Worm (Caenorhabditis elegans): ENCODE results near the gene T19C9.10.

- no peak for TF ChIP-seq pha-4 (tag; optimal IDR thresholded peaks at IDR 0.05)
- no peak for TF ChIP-seq nhr-237 (tag; optimal IDR thresholded peaks at IDR 0.05)
- TF ChIP-seq ceh-43 (GFP tag; optimal IDR thresholded peaks at IDR 0.05): no peak
- no peak for TF ChIP-seq ces-1 (GFP tag; optimal IDR thresholded peaks at IDR 0.05)
- no peak for TF ChIP-seq unc-62 (GFP tag; optimal IDR thresholded peaks at IDR 0.05)
- TF ChIP-seq sem-2 (GFP tag; optimal IDR thresholded peaks at IDR 0.05): no peak
- no peak for TF ChIP-seq nhr-12 (tag; optimal IDR thresholded peaks at IDR 0.05)
- TF ChIP-seq lin-13 (tag; optimal IDR thresholded peaks at IDR 0.05): no peak
- no peak for TF ChIP-seq hlh-1 (tag; optimal IDR thresholded peaks at IDR 0.05)
- TF ChIP-seq ztf-11 (tag; optimal IDR thresholded peaks at IDR 0.05): no peak
- no peak for TF ChIP-seq snpc-4 (tag; optimal IDR thresholded peaks at IDR 0.05)
These were observed 25.0 kb downstream of the T19C9.10 start for ce11 chrV:17261385-17261784.
